Worm (Caenorhabditis elegans): ENCODE data around the gene col-101.

- TF ChIP-seq him-1 (tag; optimal IDR thresholded peaks at IDR 0.05) (no peak), W03F9.2 (tag; optimal IDR thresholded peaks at IDR 0.05) (peak; percentile 41), dao-5 (tag; optimal IDR thresholded peaks at IDR 0.05) (no peak)
Measured at ce11 chrIV:337128-337646, 10.4 kb upstream of the col-101 start, which contains the start of gene pxmp-4.

All from whole organism, L4/young adult.